Worm (Caenorhabditis elegans): ENCODE data around the gene pkc-1.

Gene pkc-1

ce11 chrV:12004501-12004940 is 27.4 kb downstream of the pkc-1 start:
- TF ChIP-seq ceh-90 (tag; optimal IDR thresholded peaks at IDR 0.05) = no peak
- no peak for TF ChIP-seq alr-1 (tag; optimal IDR thresholded peaks at IDR 0.05; ENCODE audit: borderline replicate concordance)
- no peak for TF ChIP-seq nhr-76 (tag; optimal IDR thresholded peaks at IDR 0.05)
- TF ChIP-seq C04F5.9 (tag; optimal IDR thresholded peaks at IDR 0.05) = no peak
- TF ChIP-seq swsn-7 (tag; optimal IDR thresholded peaks at IDR 0.05) = no peak
- TF ChIP-seq fkh-10 (GFP tag; optimal IDR thresholded peaks at IDR 0.05) = no peak
- TF ChIP-seq zip-4 (GFP tag; optimal IDR thresholded peaks at IDR 0.05) = no peak
- no peak for TF ChIP-seq irx-1 (tag; optimal IDR thresholded peaks at IDR 0.05)
- no peak for TF ChIP-seq jun-1 (tag; optimal IDR thresholded peaks at IDR 0.05)
- TF ChIP-seq pax-3 (tag; optimal IDR thresholded peaks at IDR 0.05) = no peak
- no peak for TF ChIP-seq snpc-4 (tag; optimal IDR thresholded peaks at IDR 0.05)
- TF ChIP-seq ceh-63 (GFP tag; optimal IDR thresholded peaks at IDR 0.05) = no peak
- TF ChIP-seq ama-1 (optimal IDR thresholded peaks at IDR 0.05) = no peak
- no peak for TF ChIP-seq ceh-88 (GFP tag; IDR thresholded peaks at IDR 0.05)
- no peak for TF ChIP-seq fkh-4 (tag; optimal IDR thresholded peaks at IDR 0.05; ENCODE audit: borderline replicate concordance)
- no peak for TF ChIP-seq lin-15B (tag; optimal IDR thresholded peaks at IDR 0.05)
- no peak for TF ChIP-seq pag-3 (tag; optimal IDR thresholded peaks at IDR 0.05; ENCODE audit: borderline replicate concordance, insufficient read depth)
- TF ChIP-seq tlp-1 (tag; optimal IDR thresholded peaks at IDR 0.05) = no peak
- TF ChIP-seq pqm-1 (tag; optimal IDR thresholded peaks at IDR 0.05) = no peak
- TF ChIP-seq dpl-1 (GFP tag; optimal IDR thresholded peaks at IDR 0.05) = no peak
- TF ChIP-seq aly-2 (tag; optimal IDR thresholded peaks at IDR 0.05) = peak; percentile 71
- TF ChIP-seq unc-86 (tag; optimal IDR thresholded peaks at IDR 0.05) = no peak
- no peak for TF ChIP-seq hpl-2 (GFP tag; optimal IDR thresholded peaks at IDR 0.05)
- TF ChIP-seq elt-2 (tag; optimal IDR thresholded peaks at IDR 0.05) = peak; percentile 18
- TF ChIP-seq mab-9 (GFP tag; IDR thresholded peaks at IDR 0.05) = no peak
- no peak for TF ChIP-seq unc-30 (tag; optimal IDR thresholded peaks at IDR 0.05)
- no peak for TF ChIP-seq unc-130 (tag; optimal IDR thresholded peaks at IDR 0.05)
- no peak for TF ChIP-seq skn-1 (tag; optimal IDR thresholded peaks at IDR 0.05)
- no peak for TF ChIP-seq egl-27 (tag; optimal IDR thresholded peaks at IDR 0.05)
- peak; percentile 14 for TF ChIP-seq nhr-71 (tag; optimal IDR thresholded peaks at IDR 0.05)
- no peak for TF ChIP-seq efl-1 (optimal IDR thresholded peaks at IDR 0.05)
- peak in 1 of 2 experiments; percentile 73 for TF ChIP-seq efl-1 (GFP tag; optimal IDR thresholded peaks at IDR 0.05 in 1 of 2)
- no peak for TF ChIP-seq lin-39 (tag; optimal IDR thresholded peaks at IDR 0.05)
- TF ChIP-seq C16A3.4 (tag; optimal IDR thresholded peaks at IDR 0.05) = no peak

- TF ChIP-seq ztf-11 (tag; optimal IDR thresholded peaks at IDR 0.05) (no peak), snu-23 (GFP tag; optimal IDR thresholded peaks at IDR 0.05) (no peak), Y116A8C.19 (tag; optimal IDR thresholded peaks at IDR 0.05; ENCODE audit: borderline replicate concordance) (no peak), xbp-1 (tag; optimal IDR thresholded peaks at IDR 0.05) (no peak), dpl-1 (GFP tag; optimal IDR thresholded peaks at IDR 0.05) (no peak), zag-1 (tag; optimal IDR thresholded peaks at IDR 0.05) (no peak), zip-4 (GFP tag; optimal IDR thresholded peaks at IDR 0.05) (no peak), ceh-90 (tag; optimal IDR thresholded peaks at IDR 0.05) (no peak), mef-2 (tag; optimal IDR thresholded peaks at IDR 0.05) (no peak), jun-1 (tag; optimal IDR thresholded peaks at IDR 0.05) (peak; percentile 36), F16B12.6 (tag; optimal IDR thresholded peaks at IDR 0.05) (no peak), mep-1 (tag; optimal IDR thresholded peaks at IDR 0.05) (no peak), mdl-1 (tag; optimal IDR thresholded peaks at IDR 0.05) (peak in 1 of 2 experiments; percentile 9), nhr-20 (tag; optimal IDR thresholded peaks at IDR 0.05) (peak; percentile 22), alr-1 (tag; optimal IDR thresholded peaks at IDR 0.05; ENCODE audit: borderline replicate concordance) (no peak), unc-30 (tag; optimal IDR thresholded peaks at IDR 0.05) (no peak), efl-1 (optimal IDR thresholded peaks at IDR 0.05) (no peak), efl-1 (GFP tag; optimal IDR thresholded peaks at IDR 0.05 in 1 of 2) (peak in 1 of 2 experiments; percentile 78), elt-2 (tag; optimal IDR thresholded peaks at IDR 0.05) (peak; percentile 85), snpc-4 (tag; optimal IDR thresholded peaks at IDR 0.05) (no peak), pag-3 (tag; optimal IDR thresholded peaks at IDR 0.05; ENCODE audit: borderline replicate concordance, insufficient read depth) (no peak), pax-3 (tag; optimal IDR thresholded peaks at IDR 0.05) (no peak), nhr-47 (tag; optimal IDR thresholded peaks at IDR 0.05) (no peak), fkh-10 (GFP tag; optimal IDR thresholded peaks at IDR 0.05) (no peak), lin-35 (GFP tag; optimal IDR thresholded peaks at IDR 0.05) (peak in 1 of 2 experiments; percentile 33), tlp-1 (tag; optimal IDR thresholded peaks at IDR 0.05) (no peak), unc-98 (GFP tag; IDR thresholded peaks at IDR 0.05) (no peak)
These were observed 29.0 kb downstream of the pkc-1 start, which contains the start of gene cpr-9 for ce11 chrV:12002866-12003485. Gene cpr-9, plus strand, starts transcription at chrV:12003053.

Data from whole organism, L1 larva.